Fruit fly (Drosophila melanogaster) whole organism, embryonic: ENCODE measurements around the gene CG16959.

Source experiments
- Blimp-1 ChIP-seq: fragments of 200-800 bp; sonication (Bioruptor generic); optimal IDR thresholded peaks from 3 replicates; lab custom pipeline; 2018; ENCODE audit warnings: missing biosample characterization, missing genetic modification characterization, mild to moderate bottlenecking, moderate library complexity, missing genetic modification reagents
- CG10979 ChIP-seq: fragments of 200-800 bp; sonication (Bioruptor generic); optimal IDR thresholded peaks from 2 replicates; lab custom pipeline; 2018; ENCODE audit warnings: missing biosample characterization, mild to moderate bottlenecking, missing genetic modification characterization, moderate library complexity
- CG11695 ChIP-seq: fragments of 200-800 bp; sonication (Bioruptor generic); IDR thresholded peaks from 3 replicates; pipeline ENCODE4 v1.3.6; 2022; ENCODE audit warnings: missing biosample characterization, missing genetic modification characterization
- CG12071 ChIP-seq: fragments of 200-800 bp; sonication (Bioruptor generic); optimal IDR thresholded peaks from 3 replicates; lab custom pipeline; 2018; ENCODE audit warnings: missing biosample characterization, mild to moderate bottlenecking, missing genetic modification characterization
- CG15269 ChIP-seq: fragments of 200-800 bp; sonication (Bioruptor generic); optimal IDR thresholded peaks from 2 replicates; lab custom pipeline; 2018; ENCODE audit warnings: missing biosample characterization, mild to moderate bottlenecking, missing genetic modification characterization, moderate library complexity
- CG15696 ChIP-seq: fragments of 200-800 bp; sonication (Bioruptor generic); optimal IDR thresholded peaks from 2 replicates; lab custom pipeline; 2019; ENCODE audit warnings: missing biosample characterization, mild to moderate bottlenecking, missing genetic modification characterization, moderate library complexity
- CG16863 ChIP-seq: fragments of 200-800 bp; sonication (Bioruptor generic); optimal IDR thresholded peaks from 3 replicates; lab custom pipeline; 2016; ENCODE audit warnings: missing biosample characterization, missing genetic modification characterization
- CG17328 ChIP-seq: fragments of 200-800 bp; sonication (Bioruptor generic); IDR thresholded peaks from 2 replicates; pipeline ENCODE4 v1.3.6; 2022; ENCODE audit warnings: missing biosample characterization, missing genetic modification characterization
- CG30431 ChIP-seq: fragments of 200-800 bp; sonication (Bioruptor generic); optimal IDR thresholded peaks from 2 replicates; lab custom pipeline; 2017; ENCODE audit warnings: missing biosample characterization, missing genetic modification characterization
- CG34224 ChIP-seq: fragments of 200-800 bp; sonication (Bioruptor generic); IDR thresholded peaks from 3 replicates; pipeline ENCODE4 v1.3.6; 2022; ENCODE audit warnings: missing biosample characterization, missing genetic modification characterization; ENCODE audit not compliant: partially characterized antibody
- CG6254 ChIP-seq: fragments of 200-800 bp; sonication (Bioruptor generic); optimal IDR thresholded peaks from 3 replicates; lab custom pipeline; 2017; ENCODE audit warnings: mild to moderate bottlenecking, missing biosample characterization, missing genetic modification reagents, missing genetic modification characterization
- CG9609 ChIP-seq: fragments of 200-800 bp; sonication (Bioruptor generic); optimal IDR thresholded peaks from 3 replicates; lab custom pipeline; 2016; ENCODE audit warnings: missing biosample characterization, missing genetic modification characterization
- CHES-1-like ChIP-seq: fragments of 200-800 bp; sonication (Bioruptor generic); optimal IDR thresholded peaks from 2 replicates; lab custom pipeline; 2016; ENCODE audit warnings: missing biosample characterization, missing genetic modification characterization
- D ChIP-seq, 2 experiments: fragments of 200-800 bp in 1 of 2; fragments of >200 bp in 1 of 2; sonication (Bioruptor generic) in 1 of 2; optimal IDR thresholded peaks; 2 replicates in 1 of 2; 3 replicates in 1 of 2; lab custom pipeline; 2017; ENCODE audit warnings: mild to moderate bottlenecking in 1 of 2, missing biosample characterization in 1 of 2, missing genetic modification characterization in 1 of 2, missing genetic modification reagents in 1 of 2
- Dad ChIP-seq: fragments of 200-800 bp; sonication (Bioruptor generic); optimal IDR thresholded peaks from 3 replicates; lab custom pipeline; 2016; ENCODE audit warnings: missing biosample characterization, missing genetic modification characterization
- Dip2 ChIP-seq: fragments of 200-800 bp; sonication (Bioruptor generic); IDR thresholded peaks from 2 replicates; pipeline ENCODE4 v1.3.6; 2022; ENCODE audit warnings: missing biosample characterization, missing genetic modification characterization
- Ets97D ChIP-seq: fragments of 200-800 bp; sonication (Bioruptor generic); optimal IDR thresholded peaks from 3 replicates; lab custom pipeline; 2016; ENCODE audit warnings: missing biosample characterization, missing genetic modification characterization
- Gsc ChIP-seq: fragments of 200-800 bp; sonication (Bioruptor generic); IDR thresholded peaks from 2 replicates; pipeline ENCODE4 v1.3.6; 2022; ENCODE audit warnings: missing biosample characterization, missing genetic modification characterization
- HLH54F ChIP-seq: fragments of 200-800 bp; sonication (Bioruptor generic); optimal IDR thresholded peaks from 3 replicates; lab custom pipeline; 2016; ENCODE audit warnings: missing biosample characterization, missing genetic modification characterization
- Hr39 ChIP-seq: fragments of >200 bp; optimal IDR thresholded peaks from 2 replicates; lab custom pipeline; 2017
- Hr51 ChIP-seq, 2 experiments: fragments of 200-800 bp; sonication (Bioruptor generic); optimal IDR thresholded peaks; 2 replicates in 1 of 2; 3 replicates in 1 of 2; lab custom pipeline; 2016 to 2018; ENCODE audit warnings: missing biosample characterization in 2 of 2, missing genetic modification characterization in 2 of 2, mild to moderate bottlenecking in 1 of 2, moderate library complexity in 1 of 2
- Mad ChIP-seq: fragments of 200-800 bp; sonication (Bioruptor generic); optimal IDR thresholded peaks from 2 replicates; lab custom pipeline; 2016; ENCODE audit warnings: missing biosample characterization, missing genetic modification characterization
- NC2β ChIP-seq: fragments of 200-800 bp; sonication (Bioruptor generic); optimal IDR thresholded peaks from 2 replicates; lab custom pipeline; 2016; ENCODE audit warnings: missing biosample characterization, missing genetic modification characterization
- Sry-β ChIP-seq: fragments of 200-800 bp; sonication (Bioruptor generic); optimal IDR thresholded peaks from 2 replicates; lab custom pipeline; 2018; ENCODE audit warnings: missing biosample characterization, mild to moderate bottlenecking, missing genetic modification characterization, moderate library complexity
- bcd ChIP-seq: fragments of 200-800 bp; sonication (Bioruptor generic); optimal IDR thresholded peaks from 2 replicates; lab custom pipeline; 2017; ENCODE audit warnings: missing biosample characterization, mild to moderate bottlenecking, missing genetic modification characterization
- caup ChIP-seq: fragments of 200-800 bp; sonication (Bioruptor generic); optimal IDR thresholded peaks from 3 replicates; lab custom pipeline; 2017; ENCODE audit warnings: missing biosample characterization, mild to moderate bottlenecking, missing genetic modification characterization, moderate library complexity; ENCODE audit not compliant: severe bottlenecking
- cg ChIP-seq: fragments of 200-800 bp; sonication (Bioruptor generic); optimal IDR thresholded peaks from 3 replicates; lab custom pipeline; 2019; ENCODE audit warnings: missing biosample characterization, mild to moderate bottlenecking, missing genetic modification characterization, moderate library complexity
- crc ChIP-seq: fragments of 200-800 bp; sonication (Bioruptor generic); optimal IDR thresholded peaks from 2 replicates; lab custom pipeline; 2016; ENCODE audit warnings: missing biosample characterization, missing genetic modification characterization
- crol ChIP-seq: fragments of 200-800 bp; sonication (Bioruptor generic); IDR thresholded peaks from 2 replicates; pipeline ENCODE4 v1.3.6; 2022; ENCODE audit warnings: missing biosample characterization, missing genetic modification characterization
- emc ChIP-seq: fragments of 200-800 bp; sonication (Bioruptor generic); optimal IDR thresholded peaks from 2 replicates; lab custom pipeline; 2016; ENCODE audit warnings: missing biosample characterization, missing genetic modification characterization
- eyg ChIP-seq: fragments of 200-800 bp; sonication (Bioruptor generic); optimal IDR thresholded peaks from 3 replicates; lab custom pipeline; 2016; ENCODE audit warnings: missing biosample characterization, missing genetic modification characterization
- gce ChIP-seq: fragments of 200-800 bp; sonication (Bioruptor generic); IDR thresholded peaks from 3 replicates; pipeline ENCODE4 v1.3.6; 2022; ENCODE audit warnings: missing biosample characterization, missing genetic modification characterization
- kay ChIP-seq: fragments of 200-800 bp; sonication (Bioruptor generic); optimal IDR thresholded peaks from 2 replicates; lab custom pipeline; 2016; ENCODE audit warnings: missing biosample characterization, missing genetic modification characterization
- lab ChIP-seq: fragments of 200-800 bp; sonication (Bioruptor generic); optimal IDR thresholded peaks from 3 replicates; lab custom pipeline; 2017; ENCODE audit warnings: missing biosample characterization, missing genetic modification characterization, mild to moderate bottlenecking, moderate library complexity, missing genetic modification reagents
- mld ChIP-seq: fragments of 200-800 bp; sonication (Bioruptor generic); IDR thresholded peaks from 3 replicates; pipeline ENCODE4 v1.3.6; 2022; ENCODE audit warnings: missing biosample characterization, missing genetic modification characterization; ENCODE audit not compliant: partially characterized antibody
- oc ChIP-seq: fragments of 200-800 bp; sonication (Bioruptor generic); optimal IDR thresholded peaks from 2 replicates; lab custom pipeline; 2018; ENCODE audit warnings: missing biosample characterization, mild to moderate bottlenecking, missing genetic modification characterization, moderate library complexity
- prd ChIP-seq, 3 experiments: fragments of >200 bp in 2 of 3; fragments of 200-800 bp in 1 of 3; sonication (Bioruptor generic) in 1 of 3; optimal IDR thresholded peaks in 2 of 3; IDR thresholded peaks in 1 of 3; 2 replicates in 2 of 3; 3 replicates in 1 of 3; pipeline versions ENCODE4 v1.3.6 to Lab custom; 2017 to 2022; ENCODE audit warnings: missing biosample characterization in 1 of 3, missing genetic modification characterization in 1 of 3
- pzg ChIP-seq: fragments of 200-800 bp; sonication (Bioruptor generic); optimal IDR thresholded peaks from 3 replicates; lab custom pipeline; 2018; ENCODE audit warnings: missing biosample characterization, mild to moderate bottlenecking, missing genetic modification characterization, moderate library complexity
- sc ChIP-seq, 3 experiments: fragments of >200 bp in 2 of 3; fragments of 200-800 bp in 1 of 3; sonication (Bioruptor generic) in 1 of 3; optimal IDR thresholded peaks; 2 replicates in 2 of 3; 3 replicates in 1 of 3; lab custom pipeline; 2017; ENCODE audit warnings: mild to moderate bottlenecking in 1 of 3, missing biosample characterization in 1 of 3, missing genetic modification characterization in 1 of 3, missing genetic modification reagents in 1 of 3
- sd ChIP-seq: fragments of 200-800 bp; sonication (Bioruptor generic); optimal IDR thresholded peaks from 3 replicates; lab custom pipeline; 2018; ENCODE audit warnings: missing biosample characterization, mild to moderate bottlenecking, missing genetic modification characterization, moderate library complexity
- sima ChIP-seq: fragments of 200-800 bp; sonication (Bioruptor generic); optimal IDR thresholded peaks from 2 replicates; lab custom pipeline; 2016; ENCODE audit warnings: missing biosample characterization, missing genetic modification characterization
- slp2 ChIP-seq: fragments of 200-800 bp; sonication (Bioruptor generic); optimal IDR thresholded peaks from 2 replicates; lab custom pipeline; 2016; ENCODE audit warnings: missing biosample characterization, missing genetic modification characterization
- tio ChIP-seq: fragments of 200-800 bp; sonication (Bioruptor generic); optimal IDR thresholded peaks from 2 replicates; lab custom pipeline; 2017; ENCODE audit warnings: missing biosample characterization, missing genetic modification characterization, inconsistent platforms
- vfl ChIP-seq: fragments of 200-800 bp; sonication (Bioruptor generic); optimal IDR thresholded peaks from 2 replicates; lab custom pipeline; 2016; ENCODE audit warnings: missing biosample characterization, missing genetic modification characterization
- vnd ChIP-seq: fragments of 200-800 bp; sonication (Bioruptor generic); IDR thresholded peaks from 3 replicates; pipeline ENCODE4 v1.3.6; 2022; ENCODE audit warnings: missing biosample characterization, missing genetic modification characterization; ENCODE audit not compliant: partially characterized antibody
- zen ChIP-seq: fragments of 200-800 bp; sonication (Bioruptor generic); optimal IDR thresholded peaks from 3 replicates; lab custom pipeline; 2018; ENCODE audit warnings: missing biosample characterization, mild to moderate bottlenecking, missing genetic modification characterization, moderate library complexity

Gene CG16959

DNA sequence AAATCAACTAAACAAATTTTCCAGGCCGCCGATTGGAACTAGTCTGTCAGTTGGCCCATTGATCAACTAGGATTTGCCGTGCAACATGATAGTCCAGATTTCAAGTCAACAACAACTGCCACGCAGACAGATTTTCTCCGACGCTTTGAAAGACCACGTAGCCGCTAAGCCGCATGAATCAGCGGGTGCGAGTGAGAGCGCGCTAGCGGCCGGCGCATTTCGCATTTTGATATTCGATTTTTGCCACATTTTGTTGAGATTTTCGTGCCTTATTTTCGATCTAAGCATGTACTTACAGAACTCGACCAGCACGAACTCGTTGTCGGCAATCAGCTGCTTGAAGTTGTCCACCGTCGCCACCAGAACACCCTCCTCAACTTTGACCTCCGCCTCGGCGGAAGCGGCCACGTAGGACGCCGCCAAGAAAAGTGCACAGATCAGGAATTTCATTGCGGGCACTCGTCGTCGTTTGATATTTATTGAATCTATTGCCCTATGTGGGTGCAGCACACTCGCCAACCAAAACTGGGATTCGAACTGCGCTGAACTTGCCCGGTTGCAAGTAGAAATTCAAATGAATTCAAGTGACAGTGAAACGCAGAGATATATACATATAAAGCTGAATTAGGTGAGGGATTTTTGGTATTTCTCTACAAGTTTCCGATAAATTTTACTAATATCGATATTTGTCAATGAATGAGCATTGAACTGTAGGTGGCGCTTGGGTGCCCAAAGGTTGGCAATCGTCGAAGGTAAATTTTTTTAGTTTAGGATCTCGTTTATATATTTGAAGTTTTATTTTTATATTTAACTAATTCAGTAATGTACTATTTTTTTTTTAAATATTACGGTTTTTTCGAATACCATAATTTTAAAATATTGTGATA lies 17.1 kb upstream of the CG16959 start, which contains the start of gene Pdi (continued):
- no peak for TF ChIP-seq CG6254 (GFP tag; lab: Kevin White, UChicago)
- TF ChIP-seq mld (GFP tag; lab: Robert Waterston, UW), result peak; percentile 46; the same call in 1 of the 3 replicates
- peak; percentile 54 for TF ChIP-seq Dad (GFP tag; lab: Kevin White, UChicago)
- TF ChIP-seq vfl, result no peak
- 0 out of 2 replicates have a peak, but pooled peaks have one; percentile 5 for TF ChIP-seq crol (GFP tag; lab: Robert Waterston, UW)
- TF ChIP-seq CG10979 (tag; lab: Kevin White, UChicago), result no peak
- no peak for TF ChIP-seq CHES-1-like (GFP tag; lab: Kevin White, UChicago)
- TF ChIP-seq slp2 (GFP tag; lab: Kevin White, UChicago), result no peak
- no peak for TF ChIP-seq sc (optimal IDR thresholded peaks at IDR 0.05; lab: Kevin White, UChicago)
- no peak for TF ChIP-seq sc (GFP tag; optimal IDR thresholded peaks at IDR 0.05; lab: Kevin White, UChicago)
- no peak for TF ChIP-seq CG12071
- no peak for TF ChIP-seq Sry-β
- TF ChIP-seq NC2β (GFP tag; lab: Kevin White, UChicago), result peak; percentile 48
- no peak for TF ChIP-seq HLH54F (GFP tag; lab: Kevin White, UChicago)
- TF ChIP-seq crc, result no peak
- TF ChIP-seq oc (tag; lab: Kevin White, UChicago), result peak; percentile 33
- TF ChIP-seq Ets97D (GFP tag; lab: Kevin White, UChicago), result peak; percentile 65
- TF ChIP-seq eyg, result no peak
- TF ChIP-seq CG34224 (GFP tag; lab: Robert Waterston, UW), result peak; percentile 64
- no peak for TF ChIP-seq CG30431 (GFP tag; lab: Kevin White, UChicago)
- TF ChIP-seq CG15696, result peak; percentile 43
- TF ChIP-seq Hr51 (GFP tag; optimal IDR thresholded peaks at IDR 0.05; lab: Kevin White, UChicago), result no peak
- peak; percentile 24 for TF ChIP-seq Blimp-1
- TF ChIP-seq lab (GFP tag; lab: Kevin White, UChicago), result no peak
- peak; percentile 34 for TF ChIP-seq bcd (GFP tag; lab: Kevin White, UChicago)
- TF ChIP-seq Hr39 (lab: Kevin White, UChicago), result no peak
- no peak for TF ChIP-seq CG17328 (GFP tag; lab: Robert Waterston, UW)
- TF ChIP-seq CG15269 (tag; lab: Kevin White, UChicago), result peak; percentile 11
- peak; percentile 72 for TF ChIP-seq sd (tag; lab: Kevin White, UChicago)
- TF ChIP-seq caup, result peak; percentile 4
- no peak for TF ChIP-seq CG11695 (GFP tag; lab: Robert Waterston, UW)
- peak; percentile 57 for TF ChIP-seq Mad (GFP tag; lab: Kevin White, UChicago)
- TF ChIP-seq pzg (GFP tag; lab: Kevin White, UChicago), result peak; percentile 87
- TF ChIP-seq sima, result no peak
- peak; percentile 97 for TF ChIP-seq Dip2 (GFP tag; lab: Robert Waterston, UW)
- TF ChIP-seq kay (GFP tag; lab: Kevin White, UChicago), result peak; percentile 7
- peak; percentile 0 for TF ChIP-seq cg
- TF ChIP-seq gce (GFP tag; lab: Robert Waterston, UW), result 0 out of 3 replicates have a peak, but pooled peaks have one; percentile 1
- TF ChIP-seq D (optimal IDR thresholded peaks at IDR 0.05; lab: Kevin White, UChicago), result peak; percentile 24
- no peak for TF ChIP-seq D (GFP tag; optimal IDR thresholded peaks at IDR 0.05; lab: Kevin White, UChicago)
- peak; percentile 19 for TF ChIP-seq zen
- no peak for TF ChIP-seq tio (GFP tag; lab: Kevin White, UChicago)
- peak; percentile 49; the same call in 2 of the 3 replicates for TF ChIP-seq vnd (GFP tag; lab: Robert Waterston, UW)
- no peak for TF ChIP-seq Gsc (GFP tag; lab: Robert Waterston, UW)
- TF ChIP-seq prd (optimal IDR thresholded peaks at IDR 0.05; lab: Kevin White, UChicago), result no peak
- no peak for TF ChIP-seq prd (GFP tag; IDR thresholded peaks at IDR 0.05; lab: Robert Waterston, UW)
- TF ChIP-seq emc, result no peak
- TF ChIP-seq CG9609 (GFP tag; lab: Kevin White, UChicago), result no peak
- TF ChIP-seq CG16863, result no peak
